Fruit fly (Drosophila melanogaster) whole organism, adult: ENCODE data around the gene Nse4.

Experiments
- CG11617 ChIP-seq: fragments of 200-800 bp; sonication (Bioruptor generic); optimal IDR thresholded peaks from 2 replicates; lab custom pipeline; 2017; ENCODE audit warnings: mild to moderate bottlenecking, missing biosample characterization, missing genetic modification reagents, missing genetic modification characterization
- CG14711 ChIP-seq: fragments of 200-800 bp; sonication (Bioruptor generic); optimal IDR thresholded peaks from 2 replicates; lab custom pipeline; 2018; ENCODE audit warnings: missing biosample characterization, mild to moderate bottlenecking, missing genetic modification characterization, moderate library complexity
- CG5204 ChIP-seq: fragments of 200-800 bp; sonication (Bioruptor generic); optimal IDR thresholded peaks from 2 replicates; lab custom pipeline; 2016; ENCODE audit warnings: missing biosample characterization, missing genetic modification characterization
- CG7101 ChIP-seq: fragments of 200-800 bp; sonication (Bioruptor generic); optimal IDR thresholded peaks from 2 replicates; lab custom pipeline; 2018; ENCODE audit warnings: missing biosample characterization, mild to moderate bottlenecking, missing genetic modification characterization, moderate library complexity
- Crg-1 ChIP-seq: fragments of 200-800 bp; sonication (Bioruptor generic); optimal IDR thresholded peaks from 2 replicates; lab custom pipeline; 2016; ENCODE audit warnings: missing biosample characterization, missing genetic modification characterization
- Hr96 ChIP-seq: fragments of 200-800 bp; sonication (Bioruptor generic); optimal IDR thresholded peaks from 2 replicates; lab custom pipeline; 2016; ENCODE audit warnings: missing biosample characterization, missing genetic modification characterization
- bab1 ChIP-seq: fragments of 200-800 bp; sonication (Bioruptor generic); optimal IDR thresholded peaks from 3 replicates; lab custom pipeline; 2019; ENCODE audit warnings: missing biosample characterization, mild to moderate bottlenecking, missing genetic modification characterization, moderate library complexity
- ovo ChIP-seq: fragments of 200-800 bp; sonication (Bioruptor generic); optimal IDR thresholded peaks from 2 replicates; lab custom pipeline; 2016; ENCODE audit warnings: missing biosample characterization, missing genetic modification characterization
- pad ChIP-seq: fragments of 200-800 bp; sonication (Bioruptor generic); optimal IDR thresholded peaks from 3 replicates; lab custom pipeline; 2017; ENCODE audit warnings: missing biosample characterization, missing genetic modification characterization, mild to moderate bottlenecking, moderate library complexity, missing genetic modification reagents

dm6 chr2L:10413251-10414127 is 25.8 kb upstream of the Nse4 start, which contains the start of the genes CG5355 and Klp31E:
- TF ChIP-seq CG7101 (tag; lab: Kevin White, UChicago) = peak; percentile 60
- TF ChIP-seq CG14711 (tag; lab: Kevin White, UChicago) = peak; percentile 47
- no peak for TF ChIP-seq Crg-1
- peak; percentile 78 for TF ChIP-seq CG11617
- no peak for TF ChIP-seq CG5204
- TF ChIP-seq pad (GFP tag; lab: Kevin White, UChicago) = peak; percentile 52
- TF ChIP-seq Hr96 = no peak
- no peak for TF ChIP-seq ovo
- no peak for TF ChIP-seq bab1 (GFP tag; lab: Kevin White, UChicago)
